Worm (Caenorhabditis elegans): Measurements from ENCODE around the gene toca-2.

ce11 chrIII:13748312-13748711 is 7.4 kb upstream of the toca-2 start, which contains the start of gene K08E3.2:
- TF ChIP-seq nhr-6 (tag; optimal IDR thresholded peaks at IDR 0.05) = no peak
- no peak for TF ChIP-seq lin-1 (GFP tag; IDR thresholded peaks at IDR 0.05)

Measured in whole organism, L4 larva.